Fruit fly (Drosophila melanogaster): ENCODE results near the gene TTLL5.

Gene TTLL5

dm6 chr3R:25108932-25109331, 13.8 kb downstream of the TTLL5 start, which contains the start of gene CG34027:
Gene CG34027, minus strand, starts transcription at chr3R:25109032.
- TF ChIP-seq Hr96 (GFP tag; optimal IDR thresholded peaks at IDR 0.05) = no peak
- no peak for TF ChIP-seq CG1620 (GFP tag; optimal IDR thresholded peaks at IDR 0.05)
- no peak for TF ChIP-seq CG14711 (tag; optimal IDR thresholded peaks at IDR 0.05)
- TF ChIP-seq kay (GFP tag; ENCODE audit: borderline replicate concordance) = no peak
- TF ChIP-seq CG33017 (tag; optimal IDR thresholded peaks at IDR 0.05) = no peak
- no peak for TF ChIP-seq cnc (optimal IDR thresholded peaks at IDR 0.05)
- no peak for TF ChIP-seq CG7045 (GFP tag; optimal IDR thresholded peaks at IDR 0.05)
- TF ChIP-seq cic (GFP tag; optimal IDR thresholded peaks at IDR 0.05) = no peak
- TF ChIP-seq CG11617 (GFP tag; optimal IDR thresholded peaks at IDR 0.05) = no peak
- TF ChIP-seq bab1 (GFP tag; optimal IDR thresholded peaks at IDR 0.05) = no peak
- TF ChIP-seq Mnt (GFP tag; optimal IDR thresholded peaks at IDR 0.05) = no peak
- TF ChIP-seq Crg-1 (GFP tag; optimal IDR thresholded peaks at IDR 0.05) = no peak
- TF ChIP-seq toe (GFP tag; optimal IDR thresholded peaks at IDR 0.05) = no peak
- TF ChIP-seq Clk (GFP tag; optimal IDR thresholded peaks at IDR 0.05) = no peak

DNA sequence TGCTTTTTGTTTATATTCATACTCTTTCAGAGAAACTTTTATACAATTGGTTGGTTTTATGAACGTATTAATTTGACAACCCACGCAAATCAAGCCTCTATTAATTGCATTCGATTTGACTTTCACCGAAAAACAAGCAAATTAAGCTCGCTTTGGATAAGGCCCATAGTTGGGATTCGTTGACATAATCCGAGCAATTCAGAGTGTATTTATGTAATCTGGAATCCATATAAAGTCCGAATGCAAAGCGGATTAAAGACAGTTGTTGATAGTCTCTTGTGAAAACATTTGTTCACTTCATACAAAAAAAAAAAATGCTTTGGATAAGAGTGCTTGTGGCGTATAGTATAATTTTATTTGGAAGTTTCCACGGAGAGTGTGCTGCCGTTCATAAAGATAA, 20.5 kb downstream of the TTLL5 start, which contains the start of gene CG45095:
Gene CG45095 (plus strand): TSS at position 301 of the 400 bp plus-strand sequence.
- TF ChIP-seq cnc (optimal IDR thresholded peaks at IDR 0.05) (no peak), pad (GFP tag; optimal IDR thresholded peaks at IDR 0.05) (no peak), Hr96 (GFP tag; optimal IDR thresholded peaks at IDR 0.05) (no peak), ovo (GFP tag; optimal IDR thresholded peaks at IDR 0.05) (no peak)

DNA sequence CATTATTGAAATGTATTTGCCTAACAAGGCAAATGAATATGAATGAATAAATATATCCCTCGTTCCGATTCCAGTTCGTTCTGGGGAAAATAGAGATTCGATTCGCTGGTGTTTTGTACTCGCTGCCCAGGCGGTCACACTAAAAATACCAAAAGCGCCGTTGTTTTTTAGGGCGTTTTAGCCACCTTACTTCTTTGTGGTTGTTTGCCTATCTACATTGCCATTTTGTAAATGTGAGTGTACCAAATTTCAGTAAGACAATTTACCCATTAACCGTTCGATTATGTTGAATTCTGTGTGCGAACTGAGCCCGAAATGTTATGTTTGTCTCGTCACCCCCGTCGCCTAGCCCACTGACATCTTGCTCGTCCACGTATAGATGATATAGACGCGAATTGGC, 25.2 kb downstream of the TTLL5 start, which contains the start of the genes CG33095 and CG33096:
Gene CG33095 (plus strand): TSS at position 187 of the 400 bp plus-strand sequence.
Gene CG33096 (plus strand): TSS at position 187 of the 400 bp plus-strand sequence.
- TF ChIP-seq cic (GFP tag; optimal IDR thresholded peaks at IDR 0.05) = no peak
- TF ChIP-seq CG1620 (GFP tag; optimal IDR thresholded peaks at IDR 0.05) = peak; percentile 21
- no peak for TF ChIP-seq CG33017 (tag; optimal IDR thresholded peaks at IDR 0.05)
- no peak for TF ChIP-seq CG5204 (GFP tag; optimal IDR thresholded peaks at IDR 0.05)
- TF ChIP-seq cnc (optimal IDR thresholded peaks at IDR 0.05) = no peak
- no peak for TF ChIP-seq CG7101 (tag; optimal IDR thresholded peaks at IDR 0.05)
- no peak for TF ChIP-seq ovo (GFP tag; optimal IDR thresholded peaks at IDR 0.05)
- no peak for TF ChIP-seq Crg-1 (GFP tag; optimal IDR thresholded peaks at IDR 0.05)

DNA sequence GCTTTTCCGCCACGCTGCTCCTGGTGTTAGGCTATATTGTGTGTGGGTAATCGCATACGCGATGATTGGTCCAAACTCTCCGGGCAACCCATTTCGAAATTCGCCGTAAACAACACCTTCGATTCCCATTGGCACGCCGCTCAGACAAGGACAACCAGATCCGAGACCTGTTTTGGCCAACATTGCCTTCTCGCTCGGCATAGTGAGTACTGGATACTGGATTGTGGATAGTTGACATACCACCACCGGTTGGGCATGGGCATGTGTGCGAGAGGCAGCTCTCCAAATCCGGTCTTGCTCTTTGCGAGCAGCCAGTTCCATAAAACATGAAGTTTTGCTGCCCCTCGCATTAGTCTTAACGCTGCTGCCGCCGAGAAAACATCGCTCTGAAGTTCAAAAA, 28.1 kb downstream of the TTLL5 start, which contains the start of gene fd96Cb:
Gene fd96Cb (plus strand): TSS at position 374 of the 400 bp plus-strand sequence.
- TF ChIP-seq toe (GFP tag; optimal IDR thresholded peaks at IDR 0.05) = no peak
- TF ChIP-seq CG1620 (GFP tag; optimal IDR thresholded peaks at IDR 0.05) = no peak
- no peak for TF ChIP-seq Hr96 (GFP tag; optimal IDR thresholded peaks at IDR 0.05)
- TF ChIP-seq Clk (GFP tag; optimal IDR thresholded peaks at IDR 0.05) = no peak
- TF ChIP-seq pad (GFP tag; optimal IDR thresholded peaks at IDR 0.05) = no peak
- no peak for TF ChIP-seq cnc (optimal IDR thresholded peaks at IDR 0.05)
- no peak for TF ChIP-seq cic (GFP tag; optimal IDR thresholded peaks at IDR 0.05)

DNA sequence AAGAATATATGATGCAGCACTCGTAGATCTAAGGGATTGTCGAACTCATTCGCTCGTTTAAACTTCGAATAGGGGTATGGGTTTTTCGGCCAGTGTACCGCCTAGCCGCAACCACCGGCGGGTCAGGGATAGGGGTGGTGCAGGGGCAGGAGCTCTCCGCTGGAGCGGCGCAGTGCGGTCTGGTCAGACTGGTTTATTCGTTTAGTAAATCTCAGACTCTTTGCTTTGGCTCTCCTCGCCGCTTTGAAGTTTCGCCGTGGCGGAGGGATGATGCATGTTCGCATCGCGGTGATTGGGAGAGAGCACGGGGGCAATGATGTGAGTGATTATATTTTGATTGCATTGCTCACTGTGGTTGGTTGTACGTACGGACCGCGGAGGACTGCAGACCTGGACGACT, 40.4 kb downstream of the TTLL5 start, which contains the start of gene fd96Ca:
Gene fd96Ca (plus strand): TSS at position 337 of the 400 bp plus-strand sequence.
- no peak for TF ChIP-seq toe (GFP tag; optimal IDR thresholded peaks at IDR 0.05)
- TF ChIP-seq kay (GFP tag; ENCODE audit: borderline replicate concordance) = no peak
- no peak for TF ChIP-seq CG5204 (GFP tag; optimal IDR thresholded peaks at IDR 0.05)
- no peak for TF ChIP-seq Mnt (GFP tag; optimal IDR thresholded peaks at IDR 0.05)
- no peak for TF ChIP-seq Hr96 (GFP tag; optimal IDR thresholded peaks at IDR 0.05)
- no peak for TF ChIP-seq bab1 (GFP tag; optimal IDR thresholded peaks at IDR 0.05)
- no peak for TF ChIP-seq ovo (GFP tag; optimal IDR thresholded peaks at IDR 0.05)
- TF ChIP-seq cnc (optimal IDR thresholded peaks at IDR 0.05) = no peak
- no peak for TF ChIP-seq tj (GFP tag; optimal IDR thresholded peaks at IDR 0.05)
- TF ChIP-seq Clk (GFP tag; optimal IDR thresholded peaks at IDR 0.05) = no peak
- TF ChIP-seq CG33017 (tag; optimal IDR thresholded peaks at IDR 0.05) = no peak
- no peak for TF ChIP-seq CG7045 (GFP tag; optimal IDR thresholded peaks at IDR 0.05)
- TF ChIP-seq cic (GFP tag; optimal IDR thresholded peaks at IDR 0.05) = no peak

DNA sequence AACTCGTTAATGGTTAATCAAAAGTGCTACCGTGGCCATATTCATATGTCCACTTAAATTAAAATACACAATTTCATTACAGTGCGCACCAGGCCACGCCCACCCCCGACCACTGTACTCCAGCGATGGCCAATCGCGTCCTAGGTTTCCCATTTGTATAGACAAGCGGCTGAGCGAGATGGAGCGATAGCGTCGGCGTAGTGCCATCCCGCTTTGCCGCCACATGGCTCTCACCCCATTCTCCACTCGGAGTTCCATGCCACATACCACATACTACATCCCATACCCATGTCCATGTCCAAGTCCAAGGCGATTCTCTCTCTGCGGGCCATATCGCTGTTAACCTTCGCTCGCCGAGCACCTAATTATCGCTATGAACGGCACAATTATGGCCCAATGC, 42.3 kb downstream of the TTLL5 start:
- no peak for TF ChIP-seq toe (GFP tag; optimal IDR thresholded peaks at IDR 0.05)
- TF ChIP-seq CG1620 (GFP tag; optimal IDR thresholded peaks at IDR 0.05) = no peak
- peak; percentile 2 for TF ChIP-seq pad (GFP tag; optimal IDR thresholded peaks at IDR 0.05)

dm6 chr3R:25078665-25079064, 44.1 kb downstream of the TTLL5 start:
- TF ChIP-seq CG1620 (GFP tag; optimal IDR thresholded peaks at IDR 0.05) (no peak), CG33017 (tag; optimal IDR thresholded peaks at IDR 0.05) (no peak), CG12768 (GFP tag; optimal IDR thresholded peaks at IDR 0.05) (no peak), Hr96 (GFP tag; optimal IDR thresholded peaks at IDR 0.05) (no peak), CG7045 (GFP tag; optimal IDR thresholded peaks at IDR 0.05) (no peak), CG7101 (tag; optimal IDR thresholded peaks at IDR 0.05) (no peak), toe (GFP tag; optimal IDR thresholded peaks at IDR 0.05) (no peak), Mnt (GFP tag; optimal IDR thresholded peaks at IDR 0.05) (no peak), pad (GFP tag; optimal IDR thresholded peaks at IDR 0.05) (no peak)
